Fruit fly (Drosophila melanogaster) whole organism, prepupa: ENCODE measurements around the gene Ndc1.
A peak's percentile ranks its signal among the peaks of the same experiment; 100 is the strongest.

Experiments used
- Blimp-1 ChIP-seq: fragments of 200-800 bp; sonication (Bioruptor generic); optimal IDR thresholded peaks from 3 replicates; lab custom pipeline; 2017; ENCODE audit warnings: missing biosample characterization, missing genetic modification characterization, mild to moderate bottlenecking, moderate library complexity, missing genetic modification reagents
- CG10669 ChIP-seq: fragments of 200-800 bp; sonication (Bioruptor generic); optimal IDR thresholded peaks from 3 replicates; lab custom pipeline; 2018; ENCODE audit warnings: missing biosample characterization, mild to moderate bottlenecking, missing genetic modification characterization, moderate library complexity
- CG11294 ChIP-seq: fragments of 200-800 bp; sonication (Bioruptor generic); IDR thresholded peaks from 2 replicates; pipeline ENCODE4 v1.3.6; 2022; ENCODE audit warnings: missing biosample characterization, missing genetic modification characterization
- CG11762 ChIP-seq: fragments of 200-800 bp; sonication (Bioruptor generic); optimal IDR thresholded peaks from 3 replicates; lab custom pipeline; 2016; ENCODE audit warnings: missing biosample characterization, missing genetic modification characterization; ENCODE audit not compliant: insufficient read depth
- CG11902 ChIP-seq: fragments of 200-800 bp; sonication (Bioruptor generic); optimal IDR thresholded peaks from 3 replicates; lab custom pipeline; 2016; ENCODE audit warnings: missing biosample characterization, missing genetic modification characterization
- CG15336 ChIP-seq: fragments of 200-800 bp; sonication (Bioruptor generic); IDR thresholded peaks from 2 replicates; pipeline ENCODE4 v1.3.6; 2022; ENCODE audit warnings: missing biosample characterization, missing genetic modification characterization
- CG1621 ChIP-seq: fragments of 200-800 bp; sonication (Bioruptor generic); optimal IDR thresholded peaks from 3 replicates; lab custom pipeline; 2018; ENCODE audit warnings: missing biosample characterization, mild to moderate bottlenecking, missing genetic modification characterization
- CG16779 ChIP-seq: fragments of 200-800 bp; sonication (Bioruptor generic); optimal IDR thresholded peaks from 3 replicates; lab custom pipeline; 2017; ENCODE audit warnings: missing biosample characterization, mild to moderate bottlenecking, missing genetic modification characterization
- CG3032 ChIP-seq: fragments of 200-800 bp; optimal IDR thresholded peaks from 2 replicates; lab custom pipeline; 2019; ENCODE audit warnings: missing biosample characterization, mild to moderate bottlenecking, missing genetic modification characterization, moderate library complexity
- CG31627 ChIP-seq: fragments of 200-800 bp; sonication (Bioruptor generic); optimal IDR thresholded peaks from 3 replicates; lab custom pipeline; 2016; ENCODE audit warnings: missing biosample characterization, missing genetic modification characterization
- CG3919 ChIP-seq: fragments of 200-800 bp; sonication (Bioruptor generic); optimal IDR thresholded peaks from 3 replicates; lab custom pipeline; 2016; ENCODE audit warnings: missing biosample characterization, missing genetic modification characterization
- CG4318 ChIP-seq: fragments of 200-800 bp; sonication (Bioruptor generic); optimal IDR thresholded peaks from 3 replicates; lab custom pipeline; 2017; ENCODE audit warnings: missing biosample characterization, mild to moderate bottlenecking, missing genetic modification characterization
- CG6163 ChIP-seq: fragments of 200-800 bp; sonication (Bioruptor generic); IDR thresholded peaks from 3 replicates; pipeline ENCODE4 v1.3.6; 2022; ENCODE audit warnings: missing biosample characterization, missing genetic modification characterization
- CG6276 ChIP-seq: fragments of 200-800 bp; sonication (Bioruptor generic); optimal IDR thresholded peaks from 2 replicates; lab custom pipeline; 2017; ENCODE audit warnings: missing biosample characterization, mild to moderate bottlenecking, missing genetic modification characterization
- CG6808 ChIP-seq: fragments of 200-800 bp; sonication (Bioruptor generic); optimal IDR thresholded peaks from 3 replicates; lab custom pipeline; 2017; ENCODE audit warnings: missing biosample characterization, missing genetic modification characterization, mild to moderate bottlenecking, moderate library complexity, missing genetic modification reagents
- CG6854 ChIP-seq: fragments of 200-800 bp; sonication (Bioruptor generic); optimal IDR thresholded peaks from 2 replicates; lab custom pipeline; 2017; ENCODE audit warnings: missing biosample characterization, mild to moderate bottlenecking, missing genetic modification characterization
- CG8119 ChIP-seq: fragments of 200-800 bp; sonication (Bioruptor generic); IDR thresholded peaks from 3 replicates; pipeline ENCODE4 v1.3.6; 2022; ENCODE audit warnings: missing biosample characterization, missing genetic modification characterization
- CG8319 ChIP-seq: fragments of 200-800 bp; sonication (Bioruptor generic); optimal IDR thresholded peaks from 3 replicates; lab custom pipeline; 2016; ENCODE audit warnings: missing biosample characterization, missing genetic modification characterization
- CG8632 ChIP-seq: fragments of 200-800 bp; sonication (Bioruptor generic); optimal IDR thresholded peaks from 3 replicates; lab custom pipeline; 2016; ENCODE audit warnings: missing biosample characterization, missing genetic modification characterization
- CG9139 ChIP-seq: fragments of 200-800 bp; sonication (Bioruptor generic); optimal IDR thresholded peaks from 3 replicates; lab custom pipeline; 2017; ENCODE audit warnings: missing biosample characterization, mild to moderate bottlenecking, missing genetic modification characterization
- Eip75B ChIP-seq: fragments of 200-800 bp; sonication (Bioruptor generic); optimal IDR thresholded peaks from 3 replicates; lab custom pipeline; 2016; ENCODE audit warnings: missing biosample characterization, missing genetic modification characterization
- Eip78C ChIP-seq: fragments of 200-800 bp; sonication (Bioruptor generic); peaks from one replicate; lab custom pipeline; 2016; ENCODE audit warnings: missing biosample characterization, missing genetic modification characterization
- Gug ChIP-seq: fragments of 200-800 bp; sonication (Bioruptor generic); IDR thresholded peaks from 2 replicates; pipeline ENCODE4 v1.3.6; 2022; ENCODE audit warnings: missing biosample characterization, missing genetic modification characterization
- Hr38 ChIP-seq: sonication (Bioruptor generic); optimal IDR thresholded peaks from 2 replicates; lab custom pipeline; 2016; ENCODE audit warnings: missing biosample characterization, missing genetic modification characterization
- Hr4 ChIP-seq: fragments of 200-800 bp; sonication (Bioruptor generic); optimal IDR thresholded peaks from 3 replicates; lab custom pipeline; 2016; ENCODE audit warnings: missing biosample characterization, missing genetic modification characterization
- Met ChIP-seq: fragments of 200-800 bp; sonication (Bioruptor generic); optimal IDR thresholded peaks from 3 replicates; lab custom pipeline; 2016; ENCODE audit warnings: missing biosample characterization, missing genetic modification characterization
- OdsH ChIP-seq: fragments of 200-800 bp; sonication (Bioruptor generic); optimal IDR thresholded peaks from 3 replicates; lab custom pipeline; 2016; ENCODE audit warnings: missing biosample characterization, missing genetic modification characterization
- Smox ChIP-seq: fragments of 200-800 bp; sonication (Bioruptor generic); optimal IDR thresholded peaks from 3 replicates; lab custom pipeline; 2016; ENCODE audit warnings: missing biosample characterization, missing genetic modification characterization
- Sox14 ChIP-seq: fragments of 200-800 bp; sonication (Bioruptor generic); optimal IDR thresholded peaks from 3 replicates; lab custom pipeline; 2016; ENCODE audit warnings: missing biosample characterization, missing genetic modification characterization
- Sox15 ChIP-seq: fragments of 200-800 bp; sonication (Bioruptor generic); optimal IDR thresholded peaks from 3 replicates; lab custom pipeline; 2016; ENCODE audit warnings: missing biosample characterization, missing genetic modification characterization
- acj6 ChIP-seq: fragments of 200-800 bp; sonication (Bioruptor generic); optimal IDR thresholded peaks from 3 replicates; lab custom pipeline; 2016; ENCODE audit warnings: missing biosample characterization, missing genetic modification characterization
- cyc ChIP-seq: fragments of 200-800 bp; sonication (Bioruptor generic); optimal IDR thresholded peaks from 3 replicates; lab custom pipeline; 2016; ENCODE audit warnings: missing biosample characterization, missing genetic modification characterization
- dsx ChIP-seq: fragments of 200-800 bp; optimal IDR thresholded peaks from 3 replicates; lab custom pipeline; 2019; ENCODE audit warnings: missing biosample characterization, mild to moderate bottlenecking, missing genetic modification characterization, moderate library complexity; ENCODE audit not compliant: poor library complexity, severe bottlenecking
- eg ChIP-seq: fragments of 200-800 bp; sonication (Bioruptor generic); IDR thresholded peaks from 3 replicates; pipeline ENCODE4 v1.3.6; 2022; ENCODE audit warnings: missing biosample characterization, missing genetic modification characterization
- esn ChIP-seq: fragments of 200-800 bp; sonication (Bioruptor generic); optimal IDR thresholded peaks from 2 replicates; lab custom pipeline; 2016; ENCODE audit warnings: missing biosample characterization, mild to moderate bottlenecking, missing genetic modification characterization, moderate library complexity
- fd59A ChIP-seq: fragments of 200-800 bp; sonication (Bioruptor generic); optimal IDR thresholded peaks from 2 replicates; lab custom pipeline; 2017; ENCODE audit warnings: missing biosample characterization, mild to moderate bottlenecking, missing genetic modification characterization, missing genetic modification reagents
- fd85E ChIP-seq: fragments of 200-800 bp; sonication (Bioruptor generic); optimal IDR thresholded peaks from 3 replicates; lab custom pipeline; 2016; ENCODE audit warnings: missing biosample characterization, missing genetic modification characterization
- fkh ChIP-seq: fragments of 200-800 bp; sonication (Bioruptor generic); optimal IDR thresholded peaks from 3 replicates; lab custom pipeline; 2017; ENCODE audit warnings: missing biosample characterization, mild to moderate bottlenecking, missing genetic modification characterization, moderate library complexity
- lz ChIP-seq: fragments of 200-800 bp; sonication (Bioruptor generic); optimal IDR thresholded peaks from 3 replicates; lab custom pipeline; 2016; ENCODE audit warnings: missing biosample characterization, missing genetic modification characterization
- pdm3 ChIP-seq: fragments of 200-800 bp; sonication (Bioruptor generic); optimal IDR thresholded peaks from 3 replicates; lab custom pipeline; 2016; ENCODE audit warnings: missing biosample characterization, missing genetic modification characterization
- salr ChIP-seq, 2 experiments: fragments of 200-800 bp; sonication (Bioruptor generic); optimal IDR thresholded peaks; 3 replicates each; lab custom pipeline; 2016 to 2018; ENCODE audit warnings: missing biosample characterization in 2 of 2, missing genetic modification characterization in 2 of 2, mild to moderate bottlenecking in 1 of 2
- ss ChIP-seq, 2 experiments: fragments of 200-800 bp; sonication (Bioruptor generic); optimal IDR thresholded peaks; 2 replicates in 1 of 2; 3 replicates in 1 of 2; lab custom pipeline; 2017 to 2018; ENCODE audit warnings: mild to moderate bottlenecking in 2 of 2, missing biosample characterization in 2 of 2, missing genetic modification characterization in 2 of 2, moderate library complexity in 1 of 2
- svp ChIP-seq: fragments of 200-800 bp; sonication (Bioruptor generic); peaks from one replicate; lab custom pipeline; 2016; ENCODE audit warnings: missing biosample characterization, missing genetic modification characterization
- topi ChIP-seq: fragments of 200-800 bp; sonication (Bioruptor generic); optimal IDR thresholded peaks from 3 replicates; lab custom pipeline; 2016; ENCODE audit warnings: missing biosample characterization, missing genetic modification characterization
- vri ChIP-seq: fragments of 200-800 bp; sonication (Bioruptor generic); optimal IDR thresholded peaks from 3 replicates; lab custom pipeline; 2016; ENCODE audit warnings: missing biosample characterization, mild to moderate bottlenecking, missing genetic modification characterization

The Ndc1 gene

dm6 chr3R:23888273-23889220 lies 35.7 kb upstream of the Ndc1 start (continued):
- TF ChIP-seq CG4318 (GFP tag; lab: Kevin White, UChicago) (no peak), OdsH (GFP tag; lab: Kevin White, UChicago) (peak; percentile 53), CG6854 (GFP tag; lab: Kevin White, UChicago) (peak; percentile 11), CG3032 (tag; lab: Kevin White, UChicago) (no peak), Sox14 (GFP tag; lab: Kevin White, UChicago) (peak; percentile 15), Hr38 (GFP tag; lab: Kevin White, UChicago) (no peak), CG6163 (GFP tag; lab: Robert Waterston, UW) (peak; percentile 76; the same call in 2 of the 3 replicates), salr (GFP tag; optimal IDR thresholded peaks at IDR 0.05; lab: Kevin White, UChicago) (no peak), fd59A (no peak), Hr4 (GFP tag; lab: Kevin White, UChicago) (peak; percentile 52), CG10669 (GFP tag; lab: Kevin White, UChicago) (no peak), dsx (no peak), CG15336 (GFP tag; lab: Robert Waterston, UW) (peak; percentile 46; the same call in 1 of the 2 replicates), acj6 (GFP tag; lab: Kevin White, UChicago) (peak; percentile 17), Eip75B (GFP tag; lab: Kevin White, UChicago) (peak; percentile 29), svp (GFP tag; lab: Kevin White, UChicago) (peak; percentile 78), CG11762 (GFP tag; lab: Kevin White, UChicago) (no peak), lz (peak; percentile 65), Eip78C (GFP tag; lab: Kevin White, UChicago) (peak; percentile 90), Smox (peak; percentile 66), CG11294 (GFP tag; lab: Robert Waterston, UW) (no peak), CG16779 (tag; lab: Kevin White, UChicago) (no peak), CG8632 (peak; percentile 11), cyc (peak; percentile 80), CG8319 (no peak), CG31627 (GFP tag; lab: Kevin White, UChicago) (peak; percentile 73), CG1621 (tag; lab: Kevin White, UChicago) (no peak), Met (peak; percentile 73), topi (GFP tag; lab: Kevin White, UChicago) (peak; percentile 59)

dm6 chr3R:23889922-23890321 lies 34.3 kb upstream of the Ndc1 start, which contains the start of gene Pli:
TSS of gene Pli (minus strand) at chr3R:23890052.
- TF ChIP-seq Hr4 (GFP tag; lab: Kevin White, UChicago) (no peak), vri (GFP tag; lab: Kevin White, UChicago) (peak; percentile 8), CG8632 (no peak), fkh (peak; percentile 78), eg (GFP tag; lab: Robert Waterston, UW) (no peak), pdm3 (GFP tag; lab: Kevin White, UChicago) (no peak), CG3032 (tag; lab: Kevin White, UChicago) (peak; percentile 13), svp (GFP tag; lab: Kevin White, UChicago) (peak; percentile 76), CG8119 (GFP tag; lab: Robert Waterston, UW) (no peak), CG1621 (tag; lab: Kevin White, UChicago) (no peak), salr (GFP tag; optimal IDR thresholded peaks at IDR 0.05; lab: Kevin White, UChicago) (no peak), lz (no peak), OdsH (GFP tag; lab: Kevin White, UChicago) (no peak), ss (GFP tag; optimal IDR thresholded peaks at IDR 0.05; lab: Kevin White, UChicago) (peak in 1 of 2 experiments; percentile 1), CG11762 (GFP tag; lab: Kevin White, UChicago) (no peak), CG3919 (peak; percentile 17), Blimp-1 (GFP tag; lab: Kevin White, UChicago) (no peak), Eip75B (GFP tag; lab: Kevin White, UChicago) (peak; percentile 1), CG15336 (GFP tag; lab: Robert Waterston, UW) (no peak), fd85E (GFP tag; lab: Kevin White, UChicago) (peak; percentile 41), CG6808 (peak; percentile 4), Eip78C (GFP tag; lab: Kevin White, UChicago) (peak; percentile 54), CG9139 (GFP tag; lab: Kevin White, UChicago) (peak; percentile 37), acj6 (GFP tag; lab: Kevin White, UChicago) (no peak), dsx (peak; percentile 56), Gug (GFP tag; lab: Robert Waterston, UW) (no peak), Met (no peak), Smox (no peak), CG8319 (no peak), Sox15 (GFP tag; lab: Kevin White, UChicago) (no peak), esn (peak; percentile 15), CG11902 (GFP tag; lab: Kevin White, UChicago) (no peak), CG6276 (GFP tag; lab: Kevin White, UChicago) (no peak), CG6854 (GFP tag; lab: Kevin White, UChicago) (peak; percentile 57)
